Fruit fly (Drosophila melanogaster): ENCODE data around the gene Usp32.

DNA sequence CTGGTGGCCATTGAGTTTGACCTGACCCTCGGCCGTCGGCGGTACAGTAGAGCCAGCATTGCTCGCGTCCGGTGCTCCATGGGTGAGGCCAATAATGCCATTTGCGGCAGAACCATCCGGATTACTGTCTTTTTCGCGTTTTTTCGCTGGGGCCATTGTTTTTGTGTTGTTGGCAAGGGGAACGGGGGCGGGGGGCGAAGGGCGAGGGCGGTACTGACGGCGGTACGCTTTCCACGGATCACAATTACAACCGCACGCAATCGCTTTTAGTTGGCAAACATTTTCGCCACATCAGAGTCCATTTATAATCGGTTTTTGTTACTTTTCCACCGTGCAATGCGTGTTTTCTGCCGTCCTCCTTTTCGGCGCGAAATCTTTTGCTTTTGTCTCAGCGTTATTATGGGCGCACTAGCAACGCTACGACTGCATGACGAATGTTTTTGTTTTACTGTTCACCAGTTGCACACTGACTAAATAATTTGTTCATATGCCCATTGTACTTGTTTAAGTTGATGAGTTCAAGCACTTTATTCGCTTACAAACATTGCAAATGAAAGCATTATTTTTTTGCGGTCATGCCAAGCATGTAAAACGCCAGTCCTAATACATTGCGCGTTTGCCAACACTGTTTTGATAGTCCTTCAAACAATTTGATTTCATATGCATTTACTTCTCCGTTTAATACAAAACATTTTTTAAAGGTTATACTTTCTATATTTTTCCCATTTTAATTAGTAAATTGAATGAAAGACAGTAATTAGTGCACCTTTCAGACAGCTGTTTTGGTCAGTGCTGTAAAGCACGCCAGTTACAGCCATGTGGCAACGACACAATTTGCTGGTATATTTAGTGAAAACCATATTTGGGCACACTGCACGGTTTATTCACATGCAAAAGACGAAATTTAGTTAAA is 52.1 kb downstream of the Usp32 start, which contains the start of gene Pfdn6:
- no peak for TF ChIP-seq Myc (optimal IDR thresholded peaks at IDR 0.05)
- no peak for TF ChIP-seq psq (optimal IDR thresholded peaks at IDR 0.05)
- TF ChIP-seq h (optimal IDR thresholded peaks at IDR 0.05) = no peak
- TF ChIP-seq ttk (optimal IDR thresholded peaks at IDR 0.05) = no peak
- no peak for TF ChIP-seq Sin3A (optimal IDR thresholded peaks at IDR 0.05)

All from Kc167 (cell line).